Worm (Caenorhabditis elegans) whole organism, mixed stage, embryonic: ENCODE data around the gene Y22D7AL.11.

ENCODE experiments used
- M03D4.4 ChIP-seq: sonication (generic microtip); optimal IDR thresholded peaks from 2 replicates; lab custom pipeline; 2017; ENCODE audit warnings: mild to moderate bottlenecking, missing genetic modification characterization, missing compliant biosample characterization
- bed-3 ChIP-seq: fragments of 200-800 bp; sonication (Bioruptor generic); optimal IDR thresholded peaks from 3 replicates; lab custom pipeline; 2018; ENCODE audit warnings: mild to moderate bottlenecking, missing genetic modification characterization, moderate library complexity, missing compliant biosample characterization
- blmp-1 ChIP-seq: fragments of 150-350 bp; optimal IDR thresholded peaks from 2 replicates; lab custom pipeline; 2014; ENCODE audit warnings: missing biosample characterization, missing genetic modification characterization
- ceh-39 ChIP-seq: fragments of 150-350 bp; optimal IDR thresholded peaks from 2 replicates; lab custom pipeline; 2014; ENCODE audit warnings: missing biosample characterization, missing genetic modification characterization
- ceh-43 ChIP-seq: fragments of 200-800 bp; sonication (Bioruptor generic); optimal IDR thresholded peaks from 2 replicates; lab custom pipeline; 2018; ENCODE audit warnings: mild to moderate bottlenecking, missing genetic modification characterization, moderate library complexity, missing compliant biosample characterization
- ceh-83 ChIP-seq: fragments of 200-800 bp; sonication (Bioruptor generic); optimal IDR thresholded peaks from 2 replicates; lab custom pipeline; 2018; ENCODE audit warnings: mild to moderate bottlenecking, missing genetic modification characterization, missing compliant biosample characterization
- ces-1 ChIP-seq: fragments of 150-350 bp; optimal IDR thresholded peaks from 2 replicates; lab custom pipeline; 2014; ENCODE audit warnings: missing biosample characterization, missing genetic modification reagents, missing genetic modification characterization
- cnd-1 ChIP-seq: fragments of 200-800 bp; sonication (Bioruptor generic); optimal IDR thresholded peaks from 2 replicates; lab custom pipeline; 2018; ENCODE audit warnings: mild to moderate bottlenecking, missing genetic modification characterization, missing compliant biosample characterization
- drap-1 ChIP-seq: fragments of 200-800 bp; sonication (Bioruptor generic); optimal IDR thresholded peaks from 3 replicates; lab custom pipeline; 2018; ENCODE audit warnings: mild to moderate bottlenecking, missing genetic modification characterization, missing compliant biosample characterization
- elt-1 ChIP-seq: sonication (generic microtip); optimal IDR thresholded peaks from 2 replicates; lab custom pipeline; 2017; ENCODE audit warnings: missing genetic modification characterization, mild to moderate bottlenecking, missing compliant biosample characterization, antibody characterized with exemption, moderate library complexity, borderline replicate concordance; ENCODE audit not compliant: insufficient read depth
- elt-3 ChIP-seq: fragments of 150-350 bp; optimal IDR thresholded peaks from 2 replicates; lab custom pipeline; 2014; ENCODE audit warnings: missing biosample characterization, missing genetic modification characterization
- flh-1 ChIP-seq: fragments of 200-800 bp; sonication (Bioruptor generic); optimal IDR thresholded peaks from 2 replicates; lab custom pipeline; 2018; ENCODE audit warnings: mild to moderate bottlenecking, missing genetic modification characterization, moderate library complexity, missing compliant biosample characterization
- ham-2 ChIP-seq: fragments of 200-800 bp; sonication (Bioruptor generic); optimal IDR thresholded peaks from 2 replicates; lab custom pipeline; 2018; ENCODE audit warnings: mild to moderate bottlenecking, missing genetic modification characterization, missing compliant biosample characterization
- hlh-1 ChIP-seq: fragments of 150-350 bp; optimal IDR thresholded peaks from 2 replicates; lab custom pipeline; 2014; ENCODE audit warnings: missing biosample characterization, missing genetic modification reagents, missing genetic modification characterization
- lin-13 ChIP-seq: fragments of 150-350 bp; optimal IDR thresholded peaks from 2 replicates; lab custom pipeline; 2014; ENCODE audit warnings: missing biosample characterization, missing genetic modification characterization
- lin-32 ChIP-seq: fragments of 200-800 bp; sonication (Bioruptor generic); optimal IDR thresholded peaks from 2 replicates; lab custom pipeline; 2018; ENCODE audit warnings: mild to moderate bottlenecking, missing genetic modification characterization, missing compliant biosample characterization
- lsy-2 ChIP-seq: fragments of 150-350 bp; optimal IDR thresholded peaks from 2 replicates; lab custom pipeline; 2014; ENCODE audit warnings: missing biosample characterization, missing genetic modification characterization
- mab-5 ChIP-seq: fragments of 150-350 bp; optimal IDR thresholded peaks from 2 replicates; lab custom pipeline; 2014; ENCODE audit warnings: missing biosample characterization, missing genetic modification characterization
- mep-1 ChIP-seq: fragments of 150-350 bp; optimal IDR thresholded peaks from 2 replicates; lab custom pipeline; 2017; ENCODE audit warnings: missing biosample characterization, missing genetic modification reagents, missing genetic modification characterization, inconsistent platforms
- mls-2 ChIP-seq: sonication (generic microtip); optimal IDR thresholded peaks from 2 replicates; lab custom pipeline; 2016; ENCODE audit warnings: mild to moderate bottlenecking, missing genetic modification characterization, moderate library complexity, missing compliant biosample characterization
- nhr-12 ChIP-seq: fragments of 150-350 bp; optimal IDR thresholded peaks from 2 replicates; lab custom pipeline; 2014; ENCODE audit warnings: missing biosample characterization, missing genetic modification characterization
- nhr-2 ChIP-seq: fragments of 150-350 bp; optimal IDR thresholded peaks from 2 replicates; lab custom pipeline; 2014; ENCODE audit warnings: missing biosample characterization, missing genetic modification characterization
- nhr-237 ChIP-seq: fragments of 150-350 bp; optimal IDR thresholded peaks from 2 replicates; lab custom pipeline; 2014; ENCODE audit warnings: missing biosample characterization, missing genetic modification characterization
- nhr-28 ChIP-seq: fragments of 150-350 bp; optimal IDR thresholded peaks from 2 replicates; lab custom pipeline; 2014; ENCODE audit warnings: missing biosample characterization, missing genetic modification characterization
- nhr-76 ChIP-seq: sonication (generic microtip); optimal IDR thresholded peaks from 2 replicates; lab custom pipeline; 2017; ENCODE audit warnings: missing biosample characterization, missing genetic modification characterization
- pha-4 ChIP-seq: fragments of 150-350 bp; optimal IDR thresholded peaks from 2 replicates; lab custom pipeline; 2018; ENCODE audit warnings: missing biosample characterization, missing genetic modification reagents, missing genetic modification characterization
- sem-2 ChIP-seq: fragments of 200-800 bp; sonication (Bioruptor generic); optimal IDR thresholded peaks from 2 replicates; lab custom pipeline; 2018; ENCODE audit warnings: mild to moderate bottlenecking, missing genetic modification characterization, missing compliant biosample characterization
- snpc-4 ChIP-seq: fragments of 150-350 bp; optimal IDR thresholded peaks from 2 replicates; lab custom pipeline; 2014; ENCODE audit warnings: missing biosample characterization, missing genetic modification characterization
- sptf-1 ChIP-seq: sonication (generic microtip); optimal IDR thresholded peaks from 2 replicates; lab custom pipeline; 2017; ENCODE audit warnings: mild to moderate bottlenecking, missing genetic modification characterization, moderate library complexity, missing compliant biosample characterization
- tbx-8 ChIP-seq: fragments of 200-800 bp; sonication (Bioruptor generic); optimal IDR thresholded peaks from 2 replicates; lab custom pipeline; 2018; ENCODE audit warnings: mild to moderate bottlenecking, missing genetic modification characterization, moderate library complexity, missing compliant biosample characterization
- unc-120 ChIP-seq: sonication (generic microtip); optimal IDR thresholded peaks from 2 replicates; lab custom pipeline; 2017; ENCODE audit warnings: missing genetic modification characterization, missing compliant biosample characterization; ENCODE audit not compliant: poor library complexity, severe bottlenecking
- unc-39 ChIP-seq: fragments of 150-350 bp; optimal IDR thresholded peaks from 2 replicates; lab custom pipeline; 2014; ENCODE audit warnings: missing biosample characterization, missing genetic modification characterization
- unc-62 ChIP-seq: fragments of 150-350 bp; optimal IDR thresholded peaks from 2 replicates; lab custom pipeline; 2014; ENCODE audit warnings: missing biosample characterization, missing genetic modification reagents, missing genetic modification characterization
- zip-8 ChIP-seq: fragments of 150-350 bp; optimal IDR thresholded peaks from 2 replicates; lab custom pipeline; 2014; ENCODE audit warnings: missing biosample characterization, missing genetic modification characterization
- ztf-11 ChIP-seq: fragments of 150-350 bp; optimal IDR thresholded peaks from 2 replicates; lab custom pipeline; 2014; ENCODE audit warnings: missing biosample characterization, missing genetic modification characterization

The Y22D7AL.11 gene

DNA sequence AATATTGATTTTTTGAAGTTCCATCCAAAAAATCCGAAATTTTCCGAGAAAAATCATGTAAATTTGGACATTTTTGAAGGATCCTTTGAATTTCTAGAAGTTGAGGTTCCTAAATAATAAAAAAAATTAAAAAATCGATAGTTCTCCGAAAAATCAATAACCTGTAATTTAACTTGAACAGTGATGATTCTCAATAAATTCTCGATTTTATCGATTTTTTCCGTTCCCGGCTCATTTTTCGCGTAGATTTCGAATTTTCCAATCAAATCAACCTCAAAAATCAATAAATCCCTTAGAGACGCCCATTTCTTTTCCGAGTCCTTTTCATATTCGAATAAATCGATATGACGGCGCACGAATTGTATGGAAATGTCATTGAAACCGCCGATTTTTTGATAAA is 26.5 kb downstream of the Y22D7AL.11 start:
- TF ChIP-seq snpc-4 (tag; lab: Kevin White, UChicago) (no peak), mab-5 (tag; lab: Kevin White, UChicago) (no peak), ceh-83 (GFP tag; lab: Kevin White, UChicago) (no peak), nhr-76 (tag; lab: Kevin White, UChicago) (no peak), M03D4.4 (no peak), bed-3 (GFP tag; lab: Kevin White, UChicago) (no peak), elt-1 (tag; lab: Kevin White, UChicago) (no peak), mls-2 (tag; lab: Kevin White, UChicago) (no peak)

- TF ChIP-seq ceh-43 (GFP tag; lab: Kevin White, UChicago): peak; percentile 81
- TF ChIP-seq blmp-1 (tag; lab: Kevin White, UChicago): peak; percentile 5
- TF ChIP-seq unc-39 (tag; lab: Kevin White, UChicago): no peak
- TF ChIP-seq ces-1: no peak
- no peak for TF ChIP-seq lsy-2 (tag; lab: Kevin White, UChicago)
- TF ChIP-seq ztf-11 (tag; lab: Kevin White, UChicago): no peak
- TF ChIP-seq nhr-237 (tag; lab: Kevin White, UChicago): no peak
- TF ChIP-seq unc-120 (tag; lab: Kevin White, UChicago): peak; percentile 67
- TF ChIP-seq M03D4.4: peak; percentile 85
- peak; percentile 62 for TF ChIP-seq flh-1
- peak; percentile 48 for TF ChIP-seq mep-1 (tag; lab: Kevin White, UChicago)
- TF ChIP-seq mab-5 (tag; lab: Kevin White, UChicago): no peak
- peak; percentile 86 for TF ChIP-seq sptf-1
- no peak for TF ChIP-seq pha-4 (tag; lab: Kevin White, UChicago)
- peak; percentile 74 for TF ChIP-seq ham-2 (GFP tag; lab: Kevin White, UChicago)
- TF ChIP-seq hlh-1 (tag; lab: Kevin White, UChicago): no peak
- no peak for TF ChIP-seq nhr-2
- no peak for TF ChIP-seq elt-1 (tag; lab: Kevin White, UChicago)
- no peak for TF ChIP-seq nhr-76 (tag; lab: Kevin White, UChicago)
- TF ChIP-seq drap-1 (GFP tag; lab: Kevin White, UChicago): peak; percentile 79
- no peak for TF ChIP-seq nhr-28 (tag; lab: Kevin White, UChicago)
- TF ChIP-seq bed-3 (GFP tag; lab: Kevin White, UChicago): peak; percentile 62
- no peak for TF ChIP-seq elt-3 (tag; lab: Kevin White, UChicago)
- TF ChIP-seq ceh-39 (tag; lab: Kevin White, UChicago): no peak
- TF ChIP-seq snpc-4 (tag; lab: Kevin White, UChicago): no peak
- peak; percentile 56 for TF ChIP-seq lin-13 (tag; lab: Kevin White, UChicago)
- peak; percentile 18 for TF ChIP-seq tbx-8
- TF ChIP-seq zip-8 (tag; lab: Kevin White, UChicago): no peak
- peak; percentile 41 for TF ChIP-seq cnd-1
- TF ChIP-seq unc-62 (GFP tag; lab: Kevin White, UChicago): no peak
- TF ChIP-seq mls-2 (tag; lab: Kevin White, UChicago): peak; percentile 88
- peak; percentile 87 for TF ChIP-seq ceh-83 (GFP tag; lab: Kevin White, UChicago)
- no peak for TF ChIP-seq nhr-12 (tag; lab: Kevin White, UChicago)
- peak; percentile 45 for TF ChIP-seq lin-32 (GFP tag; lab: Kevin White, UChicago)
- TF ChIP-seq sem-2 (GFP tag; lab: Kevin White, UChicago): peak; percentile 72
- TF ChIP-seq, all 35 proteins: peak for 17
These were observed 29.6 kb downstream of the Y22D7AL.11 start, which contains the start of gene Y22D7AL.6 for ce11 chrIII:1604514-1604976. Y22D7AL.6 (plus strand) TSS chrIII:1604926.

- TF ChIP-seq lsy-2 (tag; lab: Kevin White, UChicago): no peak
- TF ChIP-seq M03D4.4: no peak
- TF ChIP-seq, all 35 proteins: peak for 0
These were observed 30.4 kb downstream of the Y22D7AL.11 start for ce11 chrIII:1603776-1604175.

- TF ChIP-seq nhr-28 (tag; lab: Kevin White, UChicago) (no peak), ham-2 (GFP tag; lab: Kevin White, UChicago) (no peak)
These were observed 31.5 kb downstream of the Y22D7AL.11 start for ce11 chrIII:1602682-1603081.
